Fruit fly (Drosophila melanogaster): ENCODE results near the gene CG15443.

Gene CG15443

DNA sequence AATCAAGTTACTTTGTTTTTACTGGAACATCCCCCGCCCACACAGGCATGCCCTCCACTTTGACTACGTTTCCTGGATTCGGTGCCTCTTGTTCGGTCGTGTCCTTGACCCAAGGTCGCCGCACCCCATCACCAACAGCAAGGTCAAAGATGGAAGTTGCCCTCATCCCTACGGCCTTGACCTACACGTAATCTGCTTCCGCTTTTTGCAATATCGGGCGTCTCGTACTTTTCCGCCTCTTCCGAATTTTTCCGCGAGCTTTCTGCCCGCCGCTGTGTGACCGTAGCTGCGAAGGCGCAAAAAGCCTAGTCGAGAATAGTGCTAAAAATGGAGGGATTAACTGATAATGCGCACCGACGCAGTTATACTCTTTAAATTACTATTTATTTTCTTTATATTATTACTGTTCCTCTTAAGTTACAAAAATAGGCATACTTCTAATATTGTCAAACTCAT lies 6.7 kb downstream of the CG15443 start, which contains the start of gene Gs1l (continued):
- no peak for TF ChIP-seq odd (GFP tag; optimal IDR thresholded peaks at IDR 0.05)
- no peak for TF ChIP-seq CG1529 (GFP tag; optimal IDR thresholded peaks at IDR 0.05)
- TF ChIP-seq wek (GFP tag; optimal IDR thresholded peaks at IDR 0.05) = no peak
- TF ChIP-seq HLHmδ (GFP tag; optimal IDR thresholded peaks at IDR 0.05) = no peak
- no peak for TF ChIP-seq fd3F (GFP tag; optimal IDR thresholded peaks at IDR 0.05)
- TF ChIP-seq ro (GFP tag; IDR thresholded peaks at IDR 0.05) = no peak
- TF ChIP-seq ase (GFP tag; IDR thresholded peaks at IDR 0.05) = no peak
- no peak for TF ChIP-seq Mes4 (GFP tag; optimal IDR thresholded peaks at IDR 0.05)
- no peak for TF ChIP-seq CG13775 (GFP tag; optimal IDR thresholded peaks at IDR 0.05)
- no peak for TF ChIP-seq fru (optimal IDR thresholded peaks at IDR 0.05)
- TF ChIP-seq CG12299 (tag; optimal IDR thresholded peaks at IDR 0.05) = no peak
- no peak for TF ChIP-seq CG5245 (GFP tag; optimal IDR thresholded peaks at IDR 0.05)
- no peak for TF ChIP-seq CG10274 (GFP tag; optimal IDR thresholded peaks at IDR 0.05)
- no peak for TF ChIP-seq CG9817 (tag; optimal IDR thresholded peaks at IDR 0.05)
- no peak for TF ChIP-seq dati (GFP tag; IDR thresholded peaks at IDR 0.05)
- TF ChIP-seq CG1792 (GFP tag; optimal IDR thresholded peaks at IDR 0.05) = no peak
- no peak for TF ChIP-seq Xbp1 (GFP tag; optimal IDR thresholded peaks at IDR 0.05)
- no peak for TF ChIP-seq mam (GFP tag; optimal IDR thresholded peaks at IDR 0.05)
- TF ChIP-seq HLH54F (GFP tag; optimal IDR thresholded peaks at IDR 0.05) = no peak
- TF ChIP-seq CG3065 (GFP tag; optimal IDR thresholded peaks at IDR 0.05) = no peak
- TF ChIP-seq kah (GFP tag; optimal IDR thresholded peaks at IDR 0.05) = no peak
- no peak for TF ChIP-seq Oaz (GFP tag; IDR thresholded peaks at IDR 0.05)
- TF ChIP-seq CG10267 (tag; optimal IDR thresholded peaks at IDR 0.05) = peak; percentile 9
- no peak for TF ChIP-seq CG10462 (GFP tag; optimal IDR thresholded peaks at IDR 0.05)
- no peak for TF ChIP-seq CG10654 (GFP tag; optimal IDR thresholded peaks at IDR 0.05)
- TF ChIP-seq Oli (tag; optimal IDR thresholded peaks at IDR 0.05) = no peak
- no peak for TF ChIP-seq TFAM (GFP tag; optimal IDR thresholded peaks at IDR 0.05)
- 0 out of 4 replicates have a peak, but pooled peaks have one; percentile 5 for TF ChIP-seq chinmo (GFP tag; IDR thresholded peaks at IDR 0.05; ENCODE audit: partially characterized antibody)
- peak; percentile 42 for TF ChIP-seq Ssrp (tag; optimal IDR thresholded peaks at IDR 0.05)
- TF ChIP-seq CG12071 (GFP tag; optimal IDR thresholded peaks at IDR 0.05) = no peak
- no peak for TF ChIP-seq Kr (GFP tag; optimal IDR thresholded peaks at IDR 0.05)
- no peak for TF ChIP-seq CG6272 (GFP tag; IDR thresholded peaks at IDR 0.05)
- TF ChIP-seq CG4617 (GFP tag; optimal IDR thresholded peaks at IDR 0.05; ENCODE audit: borderline replicate concordance) = no peak
- TF ChIP-seq corto (GFP tag; optimal IDR thresholded peaks at IDR 0.05) = no peak
- no peak for TF ChIP-seq CG3163 (GFP tag; optimal IDR thresholded peaks at IDR 0.05)
- TF ChIP-seq da (GFP tag; optimal IDR thresholded peaks at IDR 0.05) = no peak
- no peak for TF ChIP-seq CG12219 (GFP tag; optimal IDR thresholded peaks at IDR 0.05)
- TF ChIP-seq ATbp (GFP tag; optimal IDR thresholded peaks at IDR 0.05) = no peak
- no peak for TF ChIP-seq Ets65A (GFP tag)
- peak; percentile 8 for TF ChIP-seq CG18262 (tag; optimal IDR thresholded peaks at IDR 0.05)
- no peak for TF ChIP-seq gce (GFP tag; IDR thresholded peaks at IDR 0.05)
- peak; percentile 22 for TF ChIP-seq Blimp-1 (GFP tag; optimal IDR thresholded peaks at IDR 0.05)
- TF ChIP-seq E2f1 (GFP tag; IDR thresholded peaks at IDR 0.05) = peak; percentile 28; the same call in 1 of the 2 replicates
- TF ChIP-seq Rfx (GFP tag; IDR thresholded peaks at IDR 0.05) = peak; percentile 71
- no peak for TF ChIP-seq slp2 (GFP tag; optimal IDR thresholded peaks at IDR 0.05)
- no peak for TF ChIP-seq prd (optimal IDR thresholded peaks at IDR 0.05)
- TF ChIP-seq prd (GFP tag; IDR thresholded peaks at IDR 0.05) = no peak
- TF ChIP-seq btn (GFP tag; optimal IDR thresholded peaks at IDR 0.05) = no peak
- peak; percentile 93 for TF ChIP-seq row (GFP tag; IDR thresholded peaks at IDR 0.05)
- peak; percentile 36 for TF ChIP-seq CG34376 (GFP tag; optimal IDR thresholded peaks at IDR 0.05)
- no peak for TF ChIP-seq CG3407 (GFP tag; optimal IDR thresholded peaks at IDR 0.05)
- no peak for TF ChIP-seq schlank (tag; optimal IDR thresholded peaks at IDR 0.05)
- no peak for TF ChIP-seq CG6654 (GFP tag; optimal IDR thresholded peaks at IDR 0.05)

Measured in whole organism, embryonic.